Worm (Caenorhabditis elegans) whole organism, L2 larva: ENCODE measurements around the gene T05G5.4.

ENCODE experiments used
- C34F6.9 ChIP-seq: fragments of 150-350 bp; optimal IDR thresholded peaks from 2 replicates; lab custom pipeline; 2014; ENCODE audit warnings: missing biosample characterization, missing genetic modification characterization
- F13H6.1 ChIP-seq: sonication (generic microtip); optimal IDR thresholded peaks from 2 replicates; lab custom pipeline; 2016; ENCODE audit warnings: missing genetic modification characterization, missing compliant biosample characterization
- R02D3.7 ChIP-seq: fragments of 150-350 bp; optimal IDR thresholded peaks from 2 replicates; lab custom pipeline; 2014; ENCODE audit warnings: missing biosample characterization, missing genetic modification characterization
- Y55F3AM.14 ChIP-seq: fragments of 200-800 bp; sonication (Bioruptor generic); optimal IDR thresholded peaks from 2 replicates; lab custom pipeline; 2018; ENCODE audit warnings: mild to moderate bottlenecking, missing genetic modification characterization, missing compliant biosample characterization
- ZK546.5 ChIP-seq: sonication (generic microtip); optimal IDR thresholded peaks from 2 replicates; lab custom pipeline; 2017; ENCODE audit warnings: missing biosample characterization, missing genetic modification characterization
- alr-1 ChIP-seq: fragments of 150-350 bp; optimal IDR thresholded peaks from 2 replicates; lab custom pipeline; 2014; ENCODE audit warnings: missing biosample characterization, missing genetic modification characterization
- aly-2 ChIP-seq: fragments of 150-350 bp; optimal IDR thresholded peaks from 2 replicates; lab custom pipeline; 2014; ENCODE audit warnings: missing biosample characterization, missing genetic modification characterization
- ama-1 ChIP-seq: fragments of 150-350 bp; optimal IDR thresholded peaks from 2 replicates; lab custom pipeline; 2018; ENCODE audit warnings: inconsistent platforms
- blmp-1 ChIP-seq: sonication (generic microtip); optimal IDR thresholded peaks from 2 replicates; lab custom pipeline; 2017; ENCODE audit warnings: missing genetic modification characterization, mild to moderate bottlenecking, missing compliant biosample characterization, antibody characterized with exemption, moderate library complexity; ENCODE audit not compliant: insufficient read depth
- ceh-16 ChIP-seq: fragments of 150-350 bp; optimal IDR thresholded peaks from 2 replicates; lab custom pipeline; 2014; ENCODE audit warnings: missing biosample characterization, missing genetic modification characterization
- ceh-82 ChIP-seq: fragments of 150-350 bp; optimal IDR thresholded peaks from 2 replicates; lab custom pipeline; 2014; ENCODE audit warnings: missing biosample characterization, missing genetic modification characterization
- crh-2 ChIP-seq: sonication (generic microtip); optimal IDR thresholded peaks from 2 replicates; lab custom pipeline; 2017; ENCODE audit warnings: missing biosample characterization, missing genetic modification characterization
- dmd-4 ChIP-seq: sonication (generic microtip); optimal IDR thresholded peaks from 2 replicates; lab custom pipeline; 2017; ENCODE audit warnings: missing biosample characterization, missing genetic modification characterization
- egl-27 ChIP-seq: sonication (generic microtip); optimal IDR thresholded peaks from 3 replicates; lab custom pipeline; 2017; ENCODE audit warnings: missing biosample characterization, missing genetic modification reagents, missing genetic modification characterization
- elt-1 ChIP-seq: fragments of 150-350 bp; optimal IDR thresholded peaks from 2 replicates; lab custom pipeline; 2014; ENCODE audit warnings: missing biosample characterization, missing genetic modification characterization
- elt-3 ChIP-seq: sonication (generic microtip); optimal IDR thresholded peaks from 2 replicates; lab custom pipeline; 2017; ENCODE audit warnings: missing biosample characterization, missing genetic modification characterization
- fos-1 ChIP-seq: fragments of 150-350 bp; optimal IDR thresholded peaks from 2 replicates; lab custom pipeline; 2014; ENCODE audit warnings: missing biosample characterization, missing genetic modification characterization
- gmeb-1 ChIP-seq: fragments of 150-350 bp; optimal IDR thresholded peaks from 2 replicates; lab custom pipeline; 2014; ENCODE audit warnings: missing biosample characterization, missing genetic modification characterization
- lin-11 ChIP-seq: fragments of 150-350 bp; sonication (generic microtip); optimal IDR thresholded peaks from 2 replicates; lab custom pipeline; 2014; ENCODE audit warnings: missing biosample characterization, missing genetic modification characterization, inconsistent platforms, mixed read lengths
- lin-13 ChIP-seq: fragments of 150-350 bp; optimal IDR thresholded peaks from 2 replicates; lab custom pipeline; 2014; ENCODE audit warnings: missing biosample characterization, missing genetic modification reagents, missing genetic modification characterization
- lin-39 ChIP-seq: fragments of 150-350 bp; optimal IDR thresholded peaks from 2 replicates; lab custom pipeline; 2014; ENCODE audit warnings: missing biosample characterization, missing genetic modification reagents, missing genetic modification characterization
- lsy-2 ChIP-seq, 2 experiments: fragments of 150-350 bp in 1 of 2; sonication (generic microtip) in 1 of 2; optimal IDR thresholded peaks; 2 replicates each; lab custom pipeline; 2014 to 2017; ENCODE audit warnings: missing biosample characterization in 2 of 2, missing genetic modification characterization in 2 of 2
- mab-5 ChIP-seq: fragments of 150-350 bp; optimal IDR thresholded peaks from 2 replicates; lab custom pipeline; 2014; ENCODE audit warnings: missing biosample characterization, missing genetic modification characterization
- mbf-1 ChIP-seq: sonication (generic microtip); optimal IDR thresholded peaks from 2 replicates; lab custom pipeline; 2017; ENCODE audit warnings: missing biosample characterization, missing genetic modification characterization
- mdl-1 ChIP-seq, 2 experiments: fragments of 150-350 bp in 1 of 2; sonication (generic microtip) in 1 of 2; optimal IDR thresholded peaks; 2 replicates each; lab custom pipeline; 2017; ENCODE audit warnings: missing biosample characterization in 2 of 2, missing genetic modification characterization in 2 of 2
- nhr-10 ChIP-seq: sonication (generic microtip); optimal IDR thresholded peaks from 2 replicates; lab custom pipeline; 2017; ENCODE audit warnings: missing biosample characterization, missing genetic modification characterization
- nhr-11 ChIP-seq: fragments of 150-350 bp; optimal IDR thresholded peaks from 2 replicates; lab custom pipeline; 2014; ENCODE audit warnings: missing biosample characterization, missing genetic modification characterization
- nhr-12 ChIP-seq: fragments of 150-350 bp; optimal IDR thresholded peaks from 2 replicates; lab custom pipeline; 2014; ENCODE audit warnings: missing biosample characterization, missing genetic modification characterization
- nhr-129 ChIP-seq: fragments of 150-350 bp; optimal IDR thresholded peaks from 2 replicates; lab custom pipeline; 2014; ENCODE audit warnings: missing biosample characterization, missing genetic modification characterization
- nhr-21 ChIP-seq: fragments of 150-350 bp; optimal IDR thresholded peaks from 2 replicates; lab custom pipeline; 2014; ENCODE audit warnings: missing biosample characterization, missing genetic modification characterization
- nhr-23 ChIP-seq: fragments of 150-350 bp; optimal IDR thresholded peaks from 2 replicates; lab custom pipeline; 2014; ENCODE audit warnings: missing biosample characterization, missing genetic modification reagents, missing genetic modification characterization
- nhr-237 ChIP-seq: fragments of 150-350 bp; optimal IDR thresholded peaks from 2 replicates; lab custom pipeline; 2014; ENCODE audit warnings: missing biosample characterization, missing genetic modification characterization
- nhr-25 ChIP-seq: fragments of 150-350 bp; sonication (generic microtip); optimal IDR thresholded peaks from 3 replicates; lab custom pipeline; 2014; ENCODE audit warnings: missing biosample characterization, missing genetic modification characterization
- nhr-6 ChIP-seq: fragments of 150-350 bp; optimal IDR thresholded peaks from 2 replicates; lab custom pipeline; 2014; ENCODE audit warnings: missing biosample characterization, missing genetic modification characterization
- nhr-77 ChIP-seq: fragments of 150-350 bp; optimal IDR thresholded peaks from 2 replicates; lab custom pipeline; 2014; ENCODE audit warnings: missing biosample characterization, missing genetic modification characterization
- peb-1 ChIP-seq: fragments of 150-350 bp; optimal IDR thresholded peaks from 2 replicates; lab custom pipeline; 2014; ENCODE audit warnings: missing biosample characterization, missing genetic modification characterization
- sem-4 ChIP-seq: fragments of 150-350 bp; optimal IDR thresholded peaks from 2 replicates; lab custom pipeline; 2014; ENCODE audit warnings: missing biosample characterization, missing genetic modification reagents, missing genetic modification characterization
- skn-1 ChIP-seq: sonication (generic microtip); optimal IDR thresholded peaks from 2 replicates; lab custom pipeline; 2017; ENCODE audit warnings: missing biosample characterization, missing genetic modification characterization
- sma-3 ChIP-seq: sonication (generic microtip); optimal IDR thresholded peaks from 2 replicates; lab custom pipeline; 2016; ENCODE audit warnings: missing genetic modification reagents, missing genetic modification characterization, missing compliant biosample characterization
- sma-9 ChIP-seq, 2 experiments: fragments of 150-350 bp in 1 of 2; sonication (generic microtip) in 1 of 2; optimal IDR thresholded peaks; 2 replicates each; lab custom pipeline; 2014 to 2016; ENCODE audit warnings: missing genetic modification characterization in 2 of 2, mild to moderate bottlenecking in 1 of 2, missing biosample characterization in 1 of 2, missing compliant biosample characterization in 1 of 2, missing genetic modification reagents in 1 of 2, moderate library complexity in 1 of 2
- snpc-4 ChIP-seq: fragments of 150-350 bp; optimal IDR thresholded peaks from 2 replicates; lab custom pipeline; 2014; ENCODE audit warnings: missing biosample characterization, missing genetic modification characterization
- unc-39 ChIP-seq: fragments of 150-350 bp; optimal IDR thresholded peaks from 2 replicates; lab custom pipeline; 2014; ENCODE audit warnings: missing biosample characterization, missing genetic modification characterization
- unc-55 ChIP-seq: fragments of 150-350 bp; sonication (generic microtip); optimal IDR thresholded peaks from 3 replicates; lab custom pipeline; 2014; ENCODE audit warnings: missing biosample characterization, missing genetic modification reagents, missing genetic modification characterization
- unc-62 ChIP-seq: fragments of 150-350 bp; optimal IDR thresholded peaks from 2 replicates; lab custom pipeline; 2014; ENCODE audit warnings: missing biosample characterization, missing genetic modification reagents, missing genetic modification characterization
- zag-1 ChIP-seq: fragments of 150-350 bp; optimal IDR thresholded peaks from 2 replicates; lab custom pipeline; 2014; ENCODE audit warnings: missing biosample characterization, missing genetic modification characterization
- ztf-1 ChIP-seq: fragments of 200-800 bp; sonication (Bioruptor generic); conservative IDR thresholded peaks from 2 replicates; pipeline ENCODE4 v1.3.6; 2022; ENCODE audit warnings: missing genetic modification characterization, missing compliant biosample characterization
- ztf-11 ChIP-seq: sonication (generic microtip); optimal IDR thresholded peaks from 2 replicates; lab custom pipeline; 2017; ENCODE audit warnings: missing biosample characterization, missing genetic modification characterization
- ztf-4 ChIP-seq: fragments of 150-350 bp; optimal IDR thresholded peaks from 2 replicates; lab custom pipeline; 2014; ENCODE audit warnings: missing biosample characterization, missing genetic modification characterization

The T05G5.4 gene

DNA sequence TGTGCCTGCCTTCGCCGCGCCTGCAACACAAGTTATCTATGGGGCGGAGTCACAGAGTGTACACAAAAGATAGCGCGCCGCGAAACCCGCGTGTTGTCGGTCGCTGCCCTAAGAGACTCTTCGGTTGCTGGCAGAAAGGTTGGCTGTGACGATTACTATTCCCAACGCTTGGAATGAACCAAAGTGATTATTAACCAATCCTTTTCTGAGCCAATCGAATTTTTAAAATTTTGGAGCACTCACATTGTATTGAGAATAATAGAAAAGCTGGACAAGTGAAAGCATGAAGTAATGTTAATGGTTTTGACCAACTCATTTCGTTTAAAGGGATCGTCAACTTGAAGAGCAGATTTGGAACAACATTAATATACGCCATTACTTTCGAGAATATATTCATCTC is 31.5 kb upstream of the T05G5.4 start:
- TF ChIP-seq sma-3 (GFP tag; lab: Kevin White, UChicago) (peak; percentile 85), lin-11 (peak; percentile 8), unc-62 (no peak), unc-55 (GFP tag; lab: Kevin White, UChicago) (no peak), skn-1 (tag; lab: Kevin White, UChicago) (no peak), nhr-11 (tag; lab: Kevin White, UChicago) (no peak), snpc-4 (tag; lab: Kevin White, UChicago) (peak; percentile 98), nhr-77 (tag; lab: Kevin White, UChicago) (peak; percentile 30), nhr-21 (tag; lab: Kevin White, UChicago) (peak; percentile 64), ztf-4 (tag; lab: Kevin White, UChicago) (no peak), ZK546.5 (no peak), nhr-237 (tag; lab: Kevin White, UChicago) (no peak), elt-3 (tag; lab: Kevin White, UChicago) (no peak), egl-27 (tag; lab: Kevin White, UChicago) (peak; percentile 22), F13H6.1 (tag; lab: Kevin White, UChicago) (peak; percentile 66), nhr-12 (tag; lab: Kevin White, UChicago) (no peak), alr-1 (tag; lab: Kevin White, UChicago) (no peak), sma-9 (GFP tag; optimal IDR thresholded peaks at IDR 0.05; lab: Kevin White, UChicago) (peak; percentile 90), sma-9 (tag; optimal IDR thresholded peaks at IDR 0.05; lab: Kevin White, UChicago) (no peak), ceh-82 (tag; lab: Kevin White, UChicago) (no peak), ama-1 (lab: Kevin White, UChicago) (peak; percentile 98), nhr-129 (tag; lab: Kevin White, UChicago) (peak; percentile 10), ceh-16 (peak; percentile 41), peb-1 (no peak), C34F6.9 (no peak), ztf-11 (tag; lab: Kevin White, UChicago) (no peak), elt-1 (no peak), crh-2 (tag; lab: Kevin White, UChicago) (peak; percentile 58), mdl-1 (tag; optimal IDR thresholded peaks at IDR 0.05; lab: Kevin White, UChicago) (peak in 1 of 2 experiments; percentile 42), zag-1 (tag; lab: Kevin White, UChicago) (no peak), Y55F3AM.14 (GFP tag; lab: Kevin White, UChicago) (peak; percentile 27), sem-4 (tag; lab: Kevin White, UChicago) (no peak), mab-5 (no peak), lin-13 (GFP tag; lab: Kevin White, UChicago) (no peak), dmd-4 (no peak), aly-2 (tag; lab: Kevin White, UChicago) (no peak), lsy-2 (tag; optimal IDR thresholded peaks at IDR 0.05; lab: Kevin White, UChicago) (peak; percentile 16 to 68), nhr-25 (tag; lab: Kevin White, UChicago) (peak; percentile 53), ztf-1 (GFP tag; lab: Robert Waterston, UW) (no peak), mbf-1 (no peak), nhr-23 (tag; lab: Kevin White, UChicago) (no peak), blmp-1 (tag; lab: Kevin White, UChicago) (no peak), R02D3.7 (tag; lab: Kevin White, UChicago) (no peak), fos-1 (tag; lab: Kevin White, UChicago) (peak; percentile 58), unc-39 (tag; lab: Kevin White, UChicago) (no peak), lin-39 (tag; lab: Kevin White, UChicago) (no peak), gmeb-1 (tag; lab: Kevin White, UChicago) (peak; percentile 79), nhr-6 (tag; lab: Kevin White, UChicago) (no peak), nhr-10 (tag; lab: Kevin White, UChicago) (no peak)
